Worm (Caenorhabditis elegans) whole organism, mixed stage, embryonic: ENCODE data around the gene M02D8.5.
A peak's percentile ranks its signal among the peaks of the same experiment; 100 is the strongest.
"Not testable (repeated sequence)": the region's sequence is repeated elsewhere in the genome, so short reads cannot be mapped to it uniquely, and the experiment has no call there.

Source experiments
- bed-3 ChIP-seq: fragments of 200-800 bp; sonication (Bioruptor generic); optimal IDR thresholded peaks from 3 replicates; lab custom pipeline; 2018; ENCODE audit warnings: mild to moderate bottlenecking, missing genetic modification characterization, moderate library complexity, missing compliant biosample characterization
- ceh-39 ChIP-seq: fragments of 150-350 bp; optimal IDR thresholded peaks from 2 replicates; lab custom pipeline; 2014; ENCODE audit warnings: missing biosample characterization, missing genetic modification characterization
- ceh-43 ChIP-seq: fragments of 200-800 bp; sonication (Bioruptor generic); optimal IDR thresholded peaks from 2 replicates; lab custom pipeline; 2018; ENCODE audit warnings: mild to moderate bottlenecking, missing genetic modification characterization, moderate library complexity, missing compliant biosample characterization
- ceh-83 ChIP-seq: fragments of 200-800 bp; sonication (Bioruptor generic); optimal IDR thresholded peaks from 2 replicates; lab custom pipeline; 2018; ENCODE audit warnings: mild to moderate bottlenecking, missing genetic modification characterization, missing compliant biosample characterization
- ces-1 ChIP-seq: fragments of 150-350 bp; optimal IDR thresholded peaks from 2 replicates; lab custom pipeline; 2014; ENCODE audit warnings: missing biosample characterization, missing genetic modification reagents, missing genetic modification characterization
- cnd-1 ChIP-seq: fragments of 200-800 bp; sonication (Bioruptor generic); optimal IDR thresholded peaks from 2 replicates; lab custom pipeline; 2018; ENCODE audit warnings: mild to moderate bottlenecking, missing genetic modification characterization, missing compliant biosample characterization
- drap-1 ChIP-seq: fragments of 200-800 bp; sonication (Bioruptor generic); optimal IDR thresholded peaks from 3 replicates; lab custom pipeline; 2018; ENCODE audit warnings: mild to moderate bottlenecking, missing genetic modification characterization, missing compliant biosample characterization
- elt-1 ChIP-seq: sonication (generic microtip); optimal IDR thresholded peaks from 2 replicates; lab custom pipeline; 2017; ENCODE audit warnings: missing genetic modification characterization, mild to moderate bottlenecking, missing compliant biosample characterization, antibody characterized with exemption, moderate library complexity, borderline replicate concordance; ENCODE audit not compliant: insufficient read depth
- ham-2 ChIP-seq: fragments of 200-800 bp; sonication (Bioruptor generic); optimal IDR thresholded peaks from 2 replicates; lab custom pipeline; 2018; ENCODE audit warnings: mild to moderate bottlenecking, missing genetic modification characterization, missing compliant biosample characterization
- hlh-1 ChIP-seq: fragments of 150-350 bp; optimal IDR thresholded peaks from 2 replicates; lab custom pipeline; 2014; ENCODE audit warnings: missing biosample characterization, missing genetic modification reagents, missing genetic modification characterization
- lin-32 ChIP-seq: fragments of 200-800 bp; sonication (Bioruptor generic); optimal IDR thresholded peaks from 2 replicates; lab custom pipeline; 2018; ENCODE audit warnings: mild to moderate bottlenecking, missing genetic modification characterization, missing compliant biosample characterization
- lsy-2 ChIP-seq: fragments of 150-350 bp; optimal IDR thresholded peaks from 2 replicates; lab custom pipeline; 2014; ENCODE audit warnings: missing biosample characterization, missing genetic modification characterization
- mab-5 ChIP-seq: fragments of 150-350 bp; optimal IDR thresholded peaks from 2 replicates; lab custom pipeline; 2014; ENCODE audit warnings: missing biosample characterization, missing genetic modification characterization
- mep-1 ChIP-seq: fragments of 150-350 bp; optimal IDR thresholded peaks from 2 replicates; lab custom pipeline; 2017; ENCODE audit warnings: missing biosample characterization, missing genetic modification reagents, missing genetic modification characterization, inconsistent platforms
- mls-2 ChIP-seq: sonication (generic microtip); optimal IDR thresholded peaks from 2 replicates; lab custom pipeline; 2016; ENCODE audit warnings: mild to moderate bottlenecking, missing genetic modification characterization, moderate library complexity, missing compliant biosample characterization
- nhr-12 ChIP-seq: fragments of 150-350 bp; optimal IDR thresholded peaks from 2 replicates; lab custom pipeline; 2014; ENCODE audit warnings: missing biosample characterization, missing genetic modification characterization
- nhr-237 ChIP-seq: fragments of 150-350 bp; optimal IDR thresholded peaks from 2 replicates; lab custom pipeline; 2014; ENCODE audit warnings: missing biosample characterization, missing genetic modification characterization
- nhr-28 ChIP-seq: fragments of 150-350 bp; optimal IDR thresholded peaks from 2 replicates; lab custom pipeline; 2014; ENCODE audit warnings: missing biosample characterization, missing genetic modification characterization
- nhr-76 ChIP-seq: sonication (generic microtip); optimal IDR thresholded peaks from 2 replicates; lab custom pipeline; 2017; ENCODE audit warnings: missing biosample characterization, missing genetic modification characterization
- pha-4 ChIP-seq: fragments of 150-350 bp; optimal IDR thresholded peaks from 2 replicates; lab custom pipeline; 2018; ENCODE audit warnings: missing biosample characterization, missing genetic modification reagents, missing genetic modification characterization
- sptf-1 ChIP-seq: sonication (generic microtip); optimal IDR thresholded peaks from 2 replicates; lab custom pipeline; 2017; ENCODE audit warnings: mild to moderate bottlenecking, missing genetic modification characterization, moderate library complexity, missing compliant biosample characterization
- tbx-8 ChIP-seq: fragments of 200-800 bp; sonication (Bioruptor generic); optimal IDR thresholded peaks from 2 replicates; lab custom pipeline; 2018; ENCODE audit warnings: mild to moderate bottlenecking, missing genetic modification characterization, moderate library complexity, missing compliant biosample characterization
- unc-120 ChIP-seq: sonication (generic microtip); optimal IDR thresholded peaks from 2 replicates; lab custom pipeline; 2017; ENCODE audit warnings: missing genetic modification characterization, missing compliant biosample characterization; ENCODE audit not compliant: poor library complexity, severe bottlenecking
- unc-39 ChIP-seq: fragments of 150-350 bp; optimal IDR thresholded peaks from 2 replicates; lab custom pipeline; 2014; ENCODE audit warnings: missing biosample characterization, missing genetic modification characterization
- unc-62 ChIP-seq: fragments of 150-350 bp; optimal IDR thresholded peaks from 2 replicates; lab custom pipeline; 2014; ENCODE audit warnings: missing biosample characterization, missing genetic modification reagents, missing genetic modification characterization
- zip-8 ChIP-seq: fragments of 150-350 bp; optimal IDR thresholded peaks from 2 replicates; lab custom pipeline; 2014; ENCODE audit warnings: missing biosample characterization, missing genetic modification characterization
- ztf-11 ChIP-seq: fragments of 150-350 bp; optimal IDR thresholded peaks from 2 replicates; lab custom pipeline; 2014; ENCODE audit warnings: missing biosample characterization, missing genetic modification characterization

Gene M02D8.5

DNA sequence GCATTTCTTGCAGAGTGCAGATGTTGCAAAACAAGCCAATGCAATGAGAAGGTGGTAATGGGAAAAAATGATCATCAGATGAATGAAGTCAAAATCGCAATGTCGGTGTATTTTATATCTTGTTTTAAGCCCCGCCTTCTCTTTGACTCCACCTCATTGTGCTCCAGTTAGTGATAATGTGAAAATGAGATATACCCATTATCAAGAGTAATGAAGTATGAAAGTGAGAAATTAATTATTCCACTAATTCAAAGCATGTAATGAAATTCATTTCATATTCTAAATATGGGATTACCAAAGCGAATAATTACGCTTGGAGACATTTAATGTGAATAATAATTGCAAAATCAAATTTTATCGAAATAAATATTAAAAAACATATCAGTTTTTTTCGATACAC is 29.6 kb downstream of the M02D8.5 start, which contains the start of gene M02D8.6:
M02D8.6 (minus strand) TSS at position 101 of the 400 bp plus-strand sequence.
- not testable (repeated sequence) for TF ChIP-seq lsy-2 (tag; lab: Kevin White, UChicago); drap-1 (GFP tag; lab: Kevin White, UChicago); ceh-39

DNA sequence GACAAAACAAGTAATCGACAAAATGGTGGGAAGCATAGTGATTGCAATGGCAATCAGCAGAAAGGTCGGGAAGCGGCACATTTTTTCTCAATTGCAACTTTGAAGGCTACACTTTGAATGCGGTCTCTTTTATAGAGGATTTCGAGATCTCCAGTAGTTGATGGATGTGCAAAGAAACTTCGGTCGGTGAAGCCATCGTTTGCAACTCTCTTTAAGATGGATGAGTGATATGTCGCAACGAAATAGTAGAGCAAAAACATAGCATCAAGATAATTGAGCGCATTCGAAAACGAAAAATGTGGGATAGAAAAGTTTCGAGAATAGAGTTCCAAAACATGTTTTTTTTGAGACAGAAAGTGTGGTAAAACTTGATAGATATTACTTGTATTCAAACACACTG is 34.1 kb downstream of the M02D8.5 start, which contains the start of gene EGAP4.1:
EGAP4.1 (minus strand) TSS at position 101 of the 400 bp plus-strand sequence.
- TF ChIP-seq pha-4 (tag; lab: Kevin White, UChicago) (no peak), tbx-8 (no peak), sptf-1 (tag; lab: Kevin White, UChicago) (no peak), nhr-237 (tag; lab: Kevin White, UChicago) (no peak), mep-1 (tag; lab: Kevin White, UChicago) (no peak), nhr-28 (tag; lab: Kevin White, UChicago) (no peak), mls-2 (tag; lab: Kevin White, UChicago) (no peak), ceh-39 (no peak), ceh-83 (GFP tag; lab: Kevin White, UChicago) (no peak), ceh-43 (GFP tag; lab: Kevin White, UChicago) (no peak)

DNA sequence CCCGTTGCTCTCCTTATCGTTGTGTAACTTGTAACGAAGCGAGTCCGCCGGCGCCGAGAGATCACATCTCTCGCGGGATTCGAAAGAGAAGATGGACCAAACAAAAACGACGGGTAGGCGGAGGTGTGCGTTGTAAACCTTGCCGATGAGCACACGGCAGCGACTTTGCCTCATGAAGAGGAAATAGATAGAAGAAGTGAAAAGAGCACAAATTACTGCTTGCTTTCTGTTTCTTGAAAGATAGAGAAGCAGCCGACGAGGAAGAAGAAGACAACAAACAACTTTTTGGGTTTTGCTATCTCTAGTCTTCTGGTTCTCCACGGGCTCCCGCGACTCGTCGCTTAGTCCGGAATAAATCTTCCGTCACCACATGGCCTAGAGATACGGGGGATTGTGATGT is 37.6 kb downstream of the M02D8.5 start:
- no peak for TF ChIP-seq mab-5
- TF ChIP-seq unc-120 (tag; lab: Kevin White, UChicago), result peak; percentile 86
- TF ChIP-seq nhr-28 (tag; lab: Kevin White, UChicago), result no peak
- TF ChIP-seq hlh-1 (tag; lab: Kevin White, UChicago), result peak; percentile 59
- TF ChIP-seq ham-2 (GFP tag; lab: Kevin White, UChicago), result no peak
- no peak for TF ChIP-seq drap-1 (GFP tag; lab: Kevin White, UChicago)
- no peak for TF ChIP-seq unc-39 (tag; lab: Kevin White, UChicago)
- TF ChIP-seq lin-32 (GFP tag; lab: Kevin White, UChicago), result no peak
- peak; percentile 64 for TF ChIP-seq unc-62 (GFP tag; lab: Kevin White, UChicago)
- no peak for TF ChIP-seq zip-8 (tag; lab: Kevin White, UChicago)
- no peak for TF ChIP-seq nhr-12
- no peak for TF ChIP-seq ztf-11 (tag; lab: Kevin White, UChicago)

DNA sequence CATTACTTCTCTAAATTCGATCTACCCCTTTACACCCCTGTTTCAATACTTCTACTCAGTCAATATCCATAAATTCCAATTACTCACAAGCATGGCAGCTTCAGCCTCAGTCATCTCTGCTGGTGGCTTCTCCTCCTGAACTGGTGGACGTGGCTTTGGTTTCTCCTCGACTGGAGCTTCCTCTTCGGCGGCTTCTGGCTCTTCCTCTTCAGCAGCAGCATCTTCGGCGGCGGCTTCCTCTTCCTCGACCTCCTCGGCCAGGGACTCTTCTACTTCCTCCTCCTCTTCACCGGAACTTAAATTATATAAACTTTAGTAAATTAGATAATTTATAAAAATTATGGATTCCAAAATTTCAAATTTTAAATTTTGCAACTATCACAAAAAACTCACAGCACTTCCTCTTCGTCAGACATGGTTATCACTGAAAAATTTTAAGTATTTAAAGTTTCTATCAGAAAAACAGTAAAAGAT is 38.2 kb downstream of the M02D8.5 start, which contains the start of gene tnt-2:
tnt-2 (minus strand) TSS at position 424 of the 474 bp plus-strand sequence.
- TF ChIP-seq mab-5, result no peak
- no peak for TF ChIP-seq zip-8 (tag; lab: Kevin White, UChicago)
- no peak for TF ChIP-seq bed-3 (GFP tag; lab: Kevin White, UChicago)
- TF ChIP-seq ztf-11 (tag; lab: Kevin White, UChicago), result no peak
- TF ChIP-seq ces-1 (GFP tag; lab: Kevin White, UChicago), result no peak
- TF ChIP-seq sptf-1 (tag; lab: Kevin White, UChicago), result no peak
- no peak for TF ChIP-seq lin-32 (GFP tag; lab: Kevin White, UChicago)
- TF ChIP-seq ham-2 (GFP tag; lab: Kevin White, UChicago), result no peak
- TF ChIP-seq cnd-1 (tag; lab: Kevin White, UChicago), result no peak
- no peak for TF ChIP-seq elt-1 (tag; lab: Kevin White, UChicago)
- no peak for TF ChIP-seq nhr-12

DNA sequence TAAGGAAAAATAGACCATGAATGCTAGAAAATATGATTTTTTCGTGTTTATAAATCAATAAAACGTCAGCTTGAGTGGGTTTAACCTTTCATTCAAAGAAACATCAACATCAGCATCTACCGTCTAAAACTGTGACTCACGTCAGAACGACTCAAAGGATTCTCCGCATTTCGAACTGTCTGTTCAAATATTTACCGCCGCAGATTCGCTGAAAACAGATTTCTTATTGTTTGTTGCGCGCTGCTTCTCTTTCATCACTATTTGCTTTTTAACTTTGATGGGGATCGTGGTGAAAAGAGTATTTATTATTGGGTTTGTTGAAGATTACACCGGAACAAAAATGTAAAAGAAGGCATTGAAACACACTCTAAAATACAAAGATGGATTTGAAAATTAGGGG is 40.1 kb downstream of the M02D8.5 start:
- no peak for TF ChIP-seq mep-1 (tag; lab: Kevin White, UChicago)
- TF ChIP-seq nhr-76, result no peak

DNA sequence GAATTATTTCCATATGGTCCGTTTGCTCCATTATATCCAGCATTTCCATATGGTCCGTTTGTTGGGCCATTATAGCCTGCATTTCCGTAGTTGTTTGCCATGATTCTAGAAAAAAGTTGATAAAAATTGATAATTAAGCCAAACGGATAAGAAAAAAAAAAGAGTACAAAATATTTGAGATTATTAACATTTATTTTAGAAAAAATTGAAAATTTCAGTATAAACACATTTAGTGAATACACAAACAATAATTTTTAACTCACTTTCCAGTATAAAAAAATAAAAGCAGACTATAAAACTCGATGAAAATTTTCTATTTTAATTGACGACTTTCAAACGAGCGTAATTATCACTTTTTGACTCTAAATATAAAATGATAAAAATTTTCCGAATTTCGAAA is 40.7 kb downstream of the M02D8.5 start, which contains the start of gene F53A9.9:
F53A9.9 (minus strand) TSS at position 101 of the 400 bp plus-strand sequence.
- no peak for TF ChIP-seq pha-4 (tag; lab: Kevin White, UChicago)
- TF ChIP-seq bed-3 (GFP tag; lab: Kevin White, UChicago), result no peak
- TF ChIP-seq lin-32 (GFP tag; lab: Kevin White, UChicago), result no peak
